Fruit fly (Drosophila melanogaster) whole organism, embryonic: ENCODE measurements around the gene Hrd3.

ENCODE experiments used
- CG10147 ChIP-seq: fragments of 200-800 bp; sonication (Bioruptor generic); optimal IDR thresholded peaks from 2 replicates; lab custom pipeline; 2019; ENCODE audit warnings: missing biosample characterization, mild to moderate bottlenecking, missing genetic modification characterization, moderate library complexity
- CG10366 ChIP-seq: fragments of 200-800 bp; sonication (Bioruptor generic); IDR thresholded peaks from 2 replicates; pipeline ENCODE4 v1.3.6; 2022; ENCODE audit warnings: missing biosample characterization, missing genetic modification characterization
- CG10959 ChIP-seq: fragments of 200-800 bp; sonication (Bioruptor generic); IDR thresholded peaks from 2 replicates; pipeline ENCODE4 v1.3.6; 2022; ENCODE audit warnings: missing biosample characterization, missing genetic modification characterization
- CG11247 ChIP-seq: fragments of 200-800 bp; sonication (Bioruptor generic); IDR thresholded peaks from 2 replicates; pipeline ENCODE4 v1.3.6; 2022; ENCODE audit warnings: missing biosample characterization, missing genetic modification characterization
- CG11504 ChIP-seq: fragments of 200-800 bp; sonication (Bioruptor generic); optimal IDR thresholded peaks from 3 replicates; lab custom pipeline; 2019; ENCODE audit warnings: missing biosample characterization, mild to moderate bottlenecking, missing genetic modification characterization, moderate library complexity
- CG12071 ChIP-seq: fragments of 200-800 bp; sonication (Bioruptor generic); optimal IDR thresholded peaks from 3 replicates; lab custom pipeline; 2018; ENCODE audit warnings: missing biosample characterization, mild to moderate bottlenecking, missing genetic modification characterization
- CG13296 ChIP-seq: fragments of 200-800 bp; sonication (Bioruptor generic); optimal IDR thresholded peaks from 3 replicates; lab custom pipeline; 2018; ENCODE audit warnings: missing biosample characterization, mild to moderate bottlenecking, missing genetic modification characterization
- CG15269 ChIP-seq: fragments of 200-800 bp; sonication (Bioruptor generic); optimal IDR thresholded peaks from 2 replicates; lab custom pipeline; 2018; ENCODE audit warnings: missing biosample characterization, mild to moderate bottlenecking, missing genetic modification characterization, moderate library complexity
- CG15479 ChIP-seq: fragments of 200-800 bp; sonication (Bioruptor generic); optimal IDR thresholded peaks from 3 replicates; lab custom pipeline; 2019; ENCODE audit warnings: missing biosample characterization, mild to moderate bottlenecking, missing genetic modification characterization, moderate library complexity
- CG1603 ChIP-seq: fragments of 200-800 bp; sonication (Bioruptor generic); optimal IDR thresholded peaks from 2 replicates; lab custom pipeline; 2019; ENCODE audit warnings: missing biosample characterization, mild to moderate bottlenecking, missing genetic modification characterization, moderate library complexity
- CG17612 ChIP-seq: fragments of 200-800 bp; sonication (Bioruptor generic); IDR thresholded peaks from 2 replicates; pipeline ENCODE4 v1.3.6; 2022; ENCODE audit warnings: missing biosample characterization, missing genetic modification characterization
- CG18011 ChIP-seq: fragments of 200-800 bp; sonication (Bioruptor generic); optimal IDR thresholded peaks from 2 replicates; lab custom pipeline; 2017; ENCODE audit warnings: missing biosample characterization, missing genetic modification characterization, mild to moderate bottlenecking, moderate library complexity, missing genotype
- CG18262 ChIP-seq: fragments of 200-800 bp; optimal IDR thresholded peaks from 3 replicates; lab custom pipeline; 2019; ENCODE audit warnings: missing biosample characterization, mild to moderate bottlenecking, missing genetic modification characterization, moderate library complexity
- CG34376 ChIP-seq: fragments of 200-800 bp; sonication (Bioruptor generic); optimal IDR thresholded peaks from 2 replicates; lab custom pipeline; 2018; ENCODE audit warnings: missing biosample characterization, mild to moderate bottlenecking, missing genetic modification characterization
- CG34422 ChIP-seq: fragments of 200-800 bp; sonication (Bioruptor generic); IDR thresholded peaks from 3 replicates; pipeline ENCODE4 v1.3.6; 2022; ENCODE audit warnings: missing biosample characterization, missing genetic modification characterization
- CG6813 ChIP-seq: fragments of 200-800 bp; sonication (Bioruptor generic); optimal IDR thresholded peaks from 2 replicates; lab custom pipeline; 2017; ENCODE audit warnings: missing biosample characterization, missing genetic modification characterization, mild to moderate bottlenecking, moderate library complexity, missing genetic modification reagents
- CG7928 ChIP-seq: fragments of 200-800 bp; sonication (Bioruptor generic); optimal IDR thresholded peaks from 2 replicates; lab custom pipeline; 2017; ENCODE audit warnings: missing biosample characterization, mild to moderate bottlenecking, missing genetic modification characterization
- CG8944 ChIP-seq: fragments of 200-800 bp; sonication (Bioruptor generic); optimal IDR thresholded peaks from 3 replicates; lab custom pipeline; 2016; ENCODE audit warnings: missing biosample characterization, missing genetic modification characterization
- CTCF ChIP-seq: fragments of 200-800 bp; sonication (Bioruptor generic); optimal IDR thresholded peaks from 2 replicates; lab custom pipeline; 2017; ENCODE audit warnings: missing biosample characterization, mild to moderate bottlenecking, missing genetic modification characterization, moderate library complexity
- Dll ChIP-seq: fragments of 200-800 bp; sonication (Bioruptor generic); IDR thresholded peaks from 4 replicates; pipeline ENCODE4 v1.3.6; 2022; ENCODE audit warnings: missing biosample characterization, missing genetic modification characterization; ENCODE audit not compliant: partially characterized antibody
- GATAe ChIP-seq: fragments of 200-800 bp; sonication (Bioruptor generic); conservative IDR thresholded peaks from 2 replicates; pipeline ENCODE4 v1.3.6; 2022; ENCODE audit warnings: missing biosample characterization, missing genetic modification characterization
- HmgZ ChIP-seq: fragments of 200-800 bp; sonication (Bioruptor generic); optimal IDR thresholded peaks from 2 replicates; lab custom pipeline; 2018; ENCODE audit warnings: missing biosample characterization, mild to moderate bottlenecking, missing genetic modification characterization
- Lhr ChIP-seq: fragments of 200-800 bp; sonication (Bioruptor generic); optimal IDR thresholded peaks from 3 replicates; lab custom pipeline; 2017; ENCODE audit warnings: mild to moderate bottlenecking, missing biosample characterization, missing genetic modification reagents, missing genetic modification characterization
- MESR4 ChIP-seq: fragments of 200-800 bp; sonication (Bioruptor generic); optimal IDR thresholded peaks from 2 replicates; lab custom pipeline; 2018; ENCODE audit warnings: missing biosample characterization, mild to moderate bottlenecking, missing genetic modification characterization, moderate library complexity
- Max ChIP-seq: fragments of 200-800 bp; sonication (Bioruptor generic); optimal IDR thresholded peaks from 2 replicates; lab custom pipeline; 2016; ENCODE audit warnings: missing biosample characterization, mild to moderate bottlenecking, missing genetic modification characterization
- Scr ChIP-seq: fragments of 200-800 bp; sonication (Bioruptor generic); IDR thresholded peaks from 2 replicates; pipeline ENCODE4 v1.3.6; 2022; ENCODE audit warnings: missing biosample characterization, missing genetic modification characterization; ENCODE audit not compliant: partially characterized antibody
- Sox100B ChIP-seq: fragments of 200-800 bp; sonication (Bioruptor generic); optimal IDR thresholded peaks from 3 replicates; lab custom pipeline; 2018; ENCODE audit warnings: missing biosample characterization, mild to moderate bottlenecking, missing genetic modification characterization
- Sox102F ChIP-seq: fragments of 200-800 bp; sonication (Bioruptor generic); optimal IDR thresholded peaks from 2 replicates; lab custom pipeline; 2018; ENCODE audit warnings: missing biosample characterization, mild to moderate bottlenecking, missing genetic modification characterization, moderate library complexity
- TFAM ChIP-seq: fragments of 200-800 bp; sonication (Bioruptor generic); optimal IDR thresholded peaks from 2 replicates; lab custom pipeline; 2017; ENCODE audit warnings: missing biosample characterization, missing genetic modification characterization, inconsistent platforms
- Tbp ChIP-seq: fragments of >200 bp; optimal IDR thresholded peaks from 2 replicates; lab custom pipeline; 2018; ENCODE audit warnings: missing biosample characterization, missing genetic modification characterization
- Usf ChIP-seq: fragments of 200-800 bp; sonication (Bioruptor generic); optimal IDR thresholded peaks from 2 replicates; lab custom pipeline; 2017; ENCODE audit warnings: missing genotype, missing biosample characterization, missing genetic modification characterization
- Vsx1 ChIP-seq: fragments of 200-800 bp; sonication (Bioruptor generic); optimal IDR thresholded peaks from 2 replicates; lab custom pipeline; 2017; ENCODE audit warnings: missing biosample characterization, mild to moderate bottlenecking, missing genetic modification characterization, missing genetic modification reagents
- aop ChIP-seq: fragments of 200-800 bp; sonication (Bioruptor generic); IDR thresholded peaks from 2 replicates; pipeline ENCODE4 v1.3.6; 2022; ENCODE audit warnings: missing biosample characterization, missing genetic modification characterization
- chinmo ChIP-seq: fragments of 200-800 bp; sonication (Bioruptor generic); IDR thresholded peaks from 4 replicates; pipeline ENCODE4 v1.3.6; 2022; ENCODE audit warnings: missing biosample characterization, missing genetic modification characterization; ENCODE audit not compliant: partially characterized antibody
- eyg ChIP-seq: fragments of 200-800 bp; sonication (Bioruptor generic); optimal IDR thresholded peaks from 3 replicates; lab custom pipeline; 2016; ENCODE audit warnings: missing biosample characterization, missing genetic modification characterization
- gt ChIP-seq: fragments of 200-800 bp; sonication (Bioruptor generic); IDR thresholded peaks from 2 replicates; pipeline ENCODE4 v1.3.6; 2022; ENCODE audit warnings: missing biosample characterization, missing genetic modification characterization
- inv ChIP-seq: fragments of 200-800 bp; sonication (Bioruptor generic); IDR thresholded peaks from 2 replicates; pipeline ENCODE4 v1.3.6; 2022; ENCODE audit warnings: missing biosample characterization, missing genetic modification characterization; ENCODE audit not compliant: partially characterized antibody
- lab ChIP-seq: fragments of 200-800 bp; sonication (Bioruptor generic); optimal IDR thresholded peaks from 3 replicates; lab custom pipeline; 2017; ENCODE audit warnings: missing biosample characterization, missing genetic modification characterization, mild to moderate bottlenecking, moderate library complexity, missing genetic modification reagents
- nmo ChIP-seq: fragments of 200-800 bp; sonication (Bioruptor generic); optimal IDR thresholded peaks from 2 replicates; lab custom pipeline; 2018; ENCODE audit warnings: missing biosample characterization, mild to moderate bottlenecking, missing genetic modification characterization, moderate library complexity
- nom ChIP-seq: fragments of 200-800 bp; sonication (Bioruptor generic); optimal IDR thresholded peaks from 2 replicates; lab custom pipeline; 2017; ENCODE audit warnings: missing biosample characterization, missing genetic modification characterization, mild to moderate bottlenecking, moderate library complexity, missing genetic modification reagents
- prd ChIP-seq, 3 experiments: fragments of >200 bp in 2 of 3; fragments of 200-800 bp in 1 of 3; sonication (Bioruptor generic) in 1 of 3; optimal IDR thresholded peaks in 2 of 3; IDR thresholded peaks in 1 of 3; 2 replicates in 2 of 3; 3 replicates in 1 of 3; pipeline versions ENCODE4 v1.3.6 to Lab custom; 2017 to 2022; ENCODE audit warnings: missing biosample characterization in 1 of 3, missing genetic modification characterization in 1 of 3
- salm ChIP-seq: fragments of 200-800 bp; sonication (Bioruptor generic); optimal IDR thresholded peaks from 2 replicates; lab custom pipeline; 2018; ENCODE audit warnings: missing biosample characterization, mild to moderate bottlenecking, missing genetic modification characterization
- sc ChIP-seq, 3 experiments: fragments of >200 bp in 2 of 3; fragments of 200-800 bp in 1 of 3; sonication (Bioruptor generic) in 1 of 3; optimal IDR thresholded peaks; 2 replicates in 2 of 3; 3 replicates in 1 of 3; lab custom pipeline; 2017; ENCODE audit warnings: mild to moderate bottlenecking in 1 of 3, missing biosample characterization in 1 of 3, missing genetic modification characterization in 1 of 3, missing genetic modification reagents in 1 of 3
- shn ChIP-seq: fragments of 200-800 bp; sonication (Bioruptor generic); optimal IDR thresholded peaks from 3 replicates; lab custom pipeline; 2016; ENCODE audit warnings: missing biosample characterization, missing genetic modification characterization
- so ChIP-seq: fragments of 200-800 bp; sonication (Bioruptor generic); IDR thresholded peaks from 3 replicates; pipeline ENCODE4 v1.3.6; 2022; ENCODE audit warnings: missing biosample characterization, missing genetic modification characterization
- stc ChIP-seq: fragments of 200-800 bp; sonication (Bioruptor generic); IDR thresholded peaks from 2 replicates; pipeline ENCODE4 v1.3.6; 2022; ENCODE audit warnings: missing biosample characterization, missing genetic modification characterization
- stwl ChIP-seq: fragments of 200-800 bp; sonication (Bioruptor generic); optimal IDR thresholded peaks from 3 replicates; lab custom pipeline; 2018; ENCODE audit warnings: missing biosample characterization, mild to moderate bottlenecking, missing genetic modification characterization, moderate library complexity
- tin ChIP-seq: fragments of 200-800 bp; sonication (Bioruptor generic); optimal IDR thresholded peaks from 3 replicates; lab custom pipeline; 2016; ENCODE audit warnings: missing biosample characterization, missing genetic modification characterization
- wdn ChIP-seq: fragments of 200-800 bp; sonication (Bioruptor generic); IDR thresholded peaks from 2 replicates; pipeline ENCODE4 v1.3.6; 2022; ENCODE audit warnings: missing biosample characterization, missing genetic modification characterization

Gene Hrd3

DNA sequence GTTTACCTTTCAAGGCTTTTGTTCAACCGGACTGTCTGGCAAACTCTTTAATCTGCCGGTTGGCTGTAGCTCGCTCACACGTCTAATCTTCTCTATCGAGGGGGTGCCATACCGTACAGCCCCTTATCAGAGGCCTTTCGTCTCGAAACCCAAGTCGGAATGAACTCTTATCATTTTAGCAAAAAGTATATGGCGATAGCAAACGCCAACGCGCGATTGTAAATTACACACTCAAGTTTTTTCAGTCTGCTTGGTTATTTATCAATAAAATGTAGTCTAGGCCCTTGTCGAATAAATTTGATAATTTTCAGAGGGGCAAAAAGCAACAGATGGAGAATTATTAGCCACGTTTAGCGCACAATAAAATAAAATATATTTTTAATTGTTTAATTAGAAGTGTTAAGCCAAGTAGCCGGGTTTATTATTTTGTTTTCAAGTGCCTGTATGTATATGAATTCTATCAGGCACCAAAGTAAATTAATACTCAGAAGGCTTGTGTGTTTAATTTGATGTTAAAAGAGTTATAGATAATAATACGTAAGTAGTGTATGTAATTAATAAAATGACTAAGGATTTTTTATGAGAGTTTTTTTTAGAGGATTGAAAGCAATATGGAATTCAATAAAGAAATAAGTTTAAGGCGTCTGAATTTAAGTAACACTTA lies 33.4 kb downstream of the Hrd3 start (continued):
- TF ChIP-seq CG17612 (GFP tag; lab: Robert Waterston, UW) (no peak), CG10147 (GFP tag; lab: Kevin White, UChicago) (no peak), lab (GFP tag; lab: Kevin White, UChicago) (peak; percentile 39), GATAe (GFP tag; lab: Robert Waterston, UW) (peak; percentile 87), Vsx1 (GFP tag; lab: Kevin White, UChicago) (peak; percentile 30), sc (optimal IDR thresholded peaks at IDR 0.05; lab: Kevin White, UChicago) (no peak), sc (GFP tag; optimal IDR thresholded peaks at IDR 0.05; lab: Kevin White, UChicago) (no peak), CG18262 (tag; lab: Kevin White, UChicago) (no peak), salm (tag; lab: Kevin White, UChicago) (no peak), gt (GFP tag; lab: Robert Waterston, UW) (no peak), inv (GFP tag; lab: Robert Waterston, UW) (no peak), CG6813 (GFP tag; lab: Kevin White, UChicago) (peak; percentile 8), nom (GFP tag; lab: Kevin White, UChicago) (no peak), MESR4 (no peak), Lhr (no peak), CG10959 (no peak), stc (GFP tag; lab: Robert Waterston, UW) (no peak), HmgZ (peak; percentile 2), CG18011 (GFP tag; lab: Kevin White, UChicago) (no peak), wdn (GFP tag; lab: Robert Waterston, UW) (no peak), CG13296 (GFP tag; lab: Kevin White, UChicago) (no peak), Sox100B (GFP tag; lab: Kevin White, UChicago) (no peak), Scr (GFP tag; lab: Robert Waterston, UW) (no peak), Sox102F (no peak), eyg (GFP tag; lab: Kevin White, UChicago) (no peak), Usf (GFP tag; lab: Kevin White, UChicago) (no peak), CG34376 (peak; percentile 85), CG1603 (no peak), Dll (GFP tag; lab: Robert Waterston, UW) (no peak), CTCF (GFP tag; lab: Kevin White, UChicago) (no peak), aop (GFP tag; lab: Robert Waterston, UW) (no peak), Max (no peak), CG34422 (GFP tag; lab: Robert Waterston, UW) (no peak), chinmo (GFP tag; lab: Robert Waterston, UW) (0 out of 4 replicates have a peak, but pooled peaks have one; percentile 16), shn (GFP tag; lab: Kevin White, UChicago) (no peak), nmo (GFP tag; lab: Kevin White, UChicago) (no peak), Tbp (no peak), CG11247 (GFP tag; lab: Robert Waterston, UW) (no peak), CG12071 (no peak), so (GFP tag; lab: Robert Waterston, UW) (no peak), prd (optimal IDR thresholded peaks at IDR 0.05; lab: Kevin White, UChicago) (no peak), prd (GFP tag; IDR thresholded peaks at IDR 0.05; lab: Robert Waterston, UW) (no peak), CG15269 (tag; lab: Kevin White, UChicago) (no peak), tin (GFP tag; lab: Kevin White, UChicago) (no peak), CG8944 (GFP tag; lab: Kevin White, UChicago) (no peak), TFAM (GFP tag; lab: Kevin White, UChicago) (no peak), CG11504 (tag; lab: Kevin White, UChicago) (no peak), CG15479 (GFP tag; lab: Kevin White, UChicago) (peak; percentile 28), CG10366 (GFP tag; lab: Robert Waterston, UW) (no peak), CG7928 (GFP tag; lab: Kevin White, UChicago) (no peak), stwl (tag; lab: Kevin White, UChicago) (no peak)
